Worm (Caenorhabditis elegans): ENCODE data around the gene M163.10.

ce11 chrX:14492441-14492840 lies 21.7 kb downstream of the M163.10 start:
- TF ChIP-seq ztf-22 (GFP tag; optimal IDR thresholded peaks at IDR 0.05) = no peak
- no peak for TF ChIP-seq C06A6.2 (GFP tag; conservative IDR thresholded peaks at IDR 0.05)
- no peak for TF ChIP-seq hmg-20 (GFP tag; IDR thresholded peaks at IDR 0.05)
- TF ChIP-seq nfyb-1 (GFP tag; IDR thresholded peaks at IDR 0.05) = no peak
- no peak for TF ChIP-seq unc-62 (GFP tag; optimal IDR thresholded peaks at IDR 0.05)
- no peak for TF ChIP-seq D2030.7 (GFP tag; IDR thresholded peaks at IDR 0.05)
- TF ChIP-seq athp-1 (tag; optimal IDR thresholded peaks at IDR 0.05) = no peak
- TF ChIP-seq nhr-90 (tag; optimal IDR thresholded peaks at IDR 0.05) = no peak
- TF ChIP-seq K12H6.12 (tag; optimal IDR thresholded peaks at IDR 0.05) = no peak
- no peak for TF ChIP-seq ztf-18 (tag; optimal IDR thresholded peaks at IDR 0.05)

Data from whole organism, young adult.